Fruit fly (Drosophila melanogaster): Measurements from ENCODE around the gene CG2224.

CG2224 gene

dm6 chr3R:30475910-30476309 lies 16.8 kb upstream of the CG2224 start:
- TF ChIP-seq ttk (optimal IDR thresholded peaks at IDR 0.05) (no peak), h (optimal IDR thresholded peaks at IDR 0.05) (no peak), insv (optimal IDR thresholded peaks at IDR 0.05) (no peak), Myc (optimal IDR thresholded peaks at IDR 0.05) (no peak), Sin3A (optimal IDR thresholded peaks at IDR 0.05) (no peak), psq (optimal IDR thresholded peaks at IDR 0.05) (no peak)

- TF ChIP-seq h (optimal IDR thresholded peaks at IDR 0.05), result no peak
- no peak for TF ChIP-seq insv (optimal IDR thresholded peaks at IDR 0.05)
- TF ChIP-seq Sin3A (optimal IDR thresholded peaks at IDR 0.05), result no peak
- TF ChIP-seq Myc (optimal IDR thresholded peaks at IDR 0.05), result no peak
- TF ChIP-seq ttk (optimal IDR thresholded peaks at IDR 0.05), result no peak
- TF ChIP-seq psq (optimal IDR thresholded peaks at IDR 0.05), result no peak
Observed at dm6 chr3R:30474667-30475213, 15.6 kb upstream of the CG2224 start.

DNA sequence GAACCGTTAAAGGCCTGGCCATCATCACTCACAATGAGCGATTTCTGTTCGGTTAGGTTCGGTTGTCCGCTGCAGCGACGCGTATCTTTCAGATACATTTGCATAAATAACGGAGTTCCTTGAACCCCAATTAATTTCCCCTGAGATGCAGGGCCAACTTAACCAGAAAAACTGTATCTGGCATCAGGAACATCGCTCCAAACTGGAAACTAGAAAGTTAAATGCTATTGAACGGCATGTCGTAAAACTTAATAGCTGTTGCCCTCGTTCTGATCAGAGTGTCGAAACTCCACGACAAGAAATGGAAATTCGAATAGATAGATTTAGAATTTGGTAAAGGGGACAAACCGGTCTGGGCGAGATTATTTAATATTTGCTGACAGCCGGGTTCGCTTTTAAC lies 13.2 kb upstream of the CG2224 start:
- TF ChIP-seq Myc (optimal IDR thresholded peaks at IDR 0.05) (no peak), h (optimal IDR thresholded peaks at IDR 0.05) (no peak), ttk (optimal IDR thresholded peaks at IDR 0.05) (no peak)

DNA sequence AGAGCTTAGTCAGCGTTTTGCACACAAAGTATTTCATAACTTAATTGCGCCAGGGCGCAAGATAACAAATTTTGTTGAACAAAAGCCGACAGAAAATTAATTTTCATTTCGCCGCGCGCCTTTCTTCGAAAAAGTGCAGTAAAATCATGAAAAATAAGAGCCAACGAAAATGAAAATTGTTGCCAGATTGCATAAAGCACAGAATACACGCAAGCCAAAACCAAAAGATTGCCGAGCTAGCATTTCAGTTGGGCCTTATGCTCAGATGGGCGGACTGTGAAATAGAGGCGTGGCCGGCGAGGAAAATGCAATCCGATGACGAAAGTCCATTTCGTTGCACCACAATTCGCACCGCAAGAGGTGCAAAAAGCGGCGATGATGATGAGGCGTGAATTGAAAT lies 11.6 kb upstream of the CG2224 start:
- TF ChIP-seq insv (optimal IDR thresholded peaks at IDR 0.05) (no peak), ttk (optimal IDR thresholded peaks at IDR 0.05) (no peak), Myc (optimal IDR thresholded peaks at IDR 0.05) (no peak), h (optimal IDR thresholded peaks at IDR 0.05) (no peak), psq (optimal IDR thresholded peaks at IDR 0.05) (no peak), Sin3A (optimal IDR thresholded peaks at IDR 0.05) (no peak)

- TF ChIP-seq ttk (optimal IDR thresholded peaks at IDR 0.05) (no peak), psq (optimal IDR thresholded peaks at IDR 0.05) (no peak)
Observed at dm6 chr3R:30467062-30467461, 8.0 kb upstream of the CG2224 start.

- TF ChIP-seq Sin3A (optimal IDR thresholded peaks at IDR 0.05) (no peak), ttk (optimal IDR thresholded peaks at IDR 0.05) (no peak), Myc (optimal IDR thresholded peaks at IDR 0.05) (no peak), psq (optimal IDR thresholded peaks at IDR 0.05) (no peak), h (optimal IDR thresholded peaks at IDR 0.05) (no peak), insv (optimal IDR thresholded peaks at IDR 0.05) (no peak)
Observed at dm6 chr3R:30466515-30466914, 7.4 kb upstream of the CG2224 start.

- TF ChIP-seq Myc (optimal IDR thresholded peaks at IDR 0.05) (no peak), h (optimal IDR thresholded peaks at IDR 0.05) (no peak)
Observed at dm6 chr3R:30465775-30466494, 6.8 kb upstream of the CG2224 start, which contains the start of gene PH4alphaEFB. TSS of gene PH4alphaEFB (plus strand) at chr3R:30466050.

DNA sequence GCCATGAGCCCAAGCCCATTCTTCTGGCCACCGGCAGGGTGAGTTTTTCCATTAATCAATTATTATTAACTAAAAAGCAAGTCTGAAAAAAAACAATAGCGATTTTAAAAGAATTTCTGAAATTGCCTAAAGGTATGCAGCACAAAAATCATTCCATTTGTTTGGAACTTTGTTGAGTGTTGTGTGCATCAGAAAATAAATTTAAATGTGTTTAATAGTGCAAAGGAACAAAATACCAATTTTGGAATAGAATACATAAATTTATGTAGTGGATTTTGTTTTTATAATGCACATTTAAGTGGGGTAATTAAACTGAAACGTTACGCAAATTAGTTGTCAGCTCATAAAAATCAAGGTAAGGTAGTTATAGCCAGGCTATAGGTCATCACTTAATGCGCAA lies 5.1 kb upstream of the CG2224 start:
- TF ChIP-seq Myc (optimal IDR thresholded peaks at IDR 0.05) (no peak), ttk (optimal IDR thresholded peaks at IDR 0.05) (no peak), h (optimal IDR thresholded peaks at IDR 0.05) (no peak)

DNA sequence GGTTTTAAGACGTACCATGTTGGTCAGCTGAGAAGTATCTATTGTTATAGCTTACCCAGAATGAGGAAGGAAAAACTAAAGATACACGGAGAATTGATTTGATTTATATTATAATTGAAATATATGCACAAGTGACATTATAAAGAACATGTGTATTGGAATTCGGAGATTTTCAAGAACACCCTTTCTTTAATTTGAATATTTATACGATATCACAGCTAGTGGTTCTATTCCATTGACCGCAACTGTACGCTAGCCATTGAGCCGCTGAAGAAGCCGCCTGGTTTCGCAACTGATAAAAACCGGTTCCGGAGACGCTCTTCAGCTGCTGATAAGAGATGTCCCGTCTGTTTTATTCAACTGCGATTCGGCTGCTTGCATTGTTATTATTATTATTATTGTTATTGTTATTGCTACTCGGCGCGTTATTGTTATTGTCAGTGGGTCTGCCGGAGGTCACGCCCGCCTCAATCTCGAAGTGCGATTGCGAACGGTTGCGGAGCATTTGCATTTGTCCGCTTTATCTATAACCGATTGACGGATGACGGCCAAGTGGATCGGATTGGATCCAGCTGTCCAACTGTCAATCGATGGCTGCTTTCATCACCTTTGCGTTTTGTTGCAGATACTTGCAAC lies 2.6 kb upstream of the CG2224 start:
- no peak for TF ChIP-seq h (optimal IDR thresholded peaks at IDR 0.05)
- no peak for TF ChIP-seq ttk (optimal IDR thresholded peaks at IDR 0.05)
- no peak for TF ChIP-seq insv (optimal IDR thresholded peaks at IDR 0.05)
- TF ChIP-seq Sin3A (optimal IDR thresholded peaks at IDR 0.05), result no peak
- TF ChIP-seq Myc (optimal IDR thresholded peaks at IDR 0.05), result no peak
- TF ChIP-seq psq (optimal IDR thresholded peaks at IDR 0.05), result no peak

dm6 chr3R:30460187-30460586 lies 1.1 kb upstream of the CG2224 start:
- TF ChIP-seq Myc (optimal IDR thresholded peaks at IDR 0.05) (no peak), h (optimal IDR thresholded peaks at IDR 0.05) (no peak), ttk (optimal IDR thresholded peaks at IDR 0.05) (no peak), Sin3A (optimal IDR thresholded peaks at IDR 0.05) (no peak), insv (optimal IDR thresholded peaks at IDR 0.05) (no peak), psq (optimal IDR thresholded peaks at IDR 0.05) (no peak)

DNA sequence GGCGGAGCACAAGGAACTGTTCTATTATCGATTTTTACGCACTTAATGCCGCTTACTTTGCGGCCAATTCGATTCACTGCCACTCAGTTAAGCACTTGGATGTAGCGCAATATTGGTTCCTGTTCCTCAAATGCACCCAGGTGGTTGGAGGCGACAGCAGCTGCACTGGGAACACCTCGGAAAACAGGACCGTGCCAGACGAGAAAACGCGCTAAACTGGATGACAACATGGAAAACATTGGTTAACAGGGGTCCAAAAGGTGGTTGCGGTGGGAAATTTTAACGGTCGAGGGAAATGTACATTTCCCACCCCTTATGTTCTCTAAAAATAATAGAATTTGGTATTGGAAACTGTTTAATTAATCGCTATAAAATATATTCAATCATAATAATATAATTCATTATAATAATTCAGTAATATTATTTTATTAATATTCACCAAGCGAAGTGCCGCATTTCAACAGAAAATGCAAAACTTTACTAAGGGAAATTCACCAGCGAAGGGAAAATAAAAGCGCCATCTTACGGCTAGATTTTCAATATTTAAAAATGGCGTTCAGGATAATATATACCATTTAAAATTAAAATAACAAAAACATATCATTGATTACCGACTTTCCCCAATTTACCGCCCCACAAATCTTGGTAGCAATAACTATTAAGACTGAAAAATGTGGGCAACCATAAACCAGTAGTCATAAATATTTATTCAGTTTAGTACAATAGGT lies 3.1 kb downstream of the CG2224 start, which contains the start of gene aralar1:
TSS of gene aralar1 (minus strand) at position 51 of the 728 bp plus-strand sequence.
- TF ChIP-seq Myc (optimal IDR thresholded peaks at IDR 0.05) (no peak), psq (optimal IDR thresholded peaks at IDR 0.05) (no peak), h (optimal IDR thresholded peaks at IDR 0.05) (no peak), insv (optimal IDR thresholded peaks at IDR 0.05) (no peak), Sin3A (optimal IDR thresholded peaks at IDR 0.05) (no peak), ttk (optimal IDR thresholded peaks at IDR 0.05) (no peak)

DNA sequence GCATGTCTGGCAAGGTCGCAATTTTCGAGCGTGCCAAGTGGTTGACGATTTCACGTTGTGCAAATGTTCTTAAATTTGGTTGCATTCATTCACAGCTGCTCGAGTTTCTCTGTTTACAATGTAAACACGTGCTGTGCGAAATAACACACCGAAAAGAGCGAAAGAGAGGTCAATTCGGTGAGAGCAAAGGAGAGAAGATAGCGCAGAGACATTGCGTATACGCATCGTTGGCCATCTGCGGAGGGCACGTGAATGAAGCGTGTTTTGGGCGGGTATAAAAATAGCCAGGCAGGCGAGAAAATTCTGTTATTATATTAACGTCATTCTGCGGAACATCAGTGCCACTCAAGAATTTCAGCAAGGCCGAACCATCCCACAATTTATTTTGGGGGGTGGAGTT lies 4.7 kb downstream of the CG2224 start:
- no peak for TF ChIP-seq Myc (optimal IDR thresholded peaks at IDR 0.05)
- no peak for TF ChIP-seq Sin3A (optimal IDR thresholded peaks at IDR 0.05)
- no peak for TF ChIP-seq psq (optimal IDR thresholded peaks at IDR 0.05)
- no peak for TF ChIP-seq h (optimal IDR thresholded peaks at IDR 0.05)
- TF ChIP-seq insv (optimal IDR thresholded peaks at IDR 0.05), result no peak
- no peak for TF ChIP-seq ttk (optimal IDR thresholded peaks at IDR 0.05)
